Fruit fly (Drosophila melanogaster): ENCODE measurements around the gene Dop1R1.

dm6 chr3R:14162176-14162759 lies 52.3 kb downstream of the Dop1R1 start, which contains the start of gene CG3199:
- TF ChIP-seq CG15710 (tag; optimal IDR thresholded peaks at IDR 0.05) (no peak), rn (GFP tag; IDR thresholded peaks at IDR 0.05) (no peak), D1 (tag; optimal IDR thresholded peaks at IDR 0.05) (no peak), CG12605 (GFP tag; IDR thresholded peaks at IDR 0.05) (no peak), CG8159 (tag; optimal IDR thresholded peaks at IDR 0.05) (no peak), CG8301 (tag; optimal IDR thresholded peaks at IDR 0.05) (no peak), fd96Ca (GFP tag; IDR thresholded peaks at IDR 0.05) (no peak)

Data from whole organism, pupa.